Worm (Caenorhabditis elegans): Measurements from ENCODE around the gene nhr-164.

ce11 chrV:15264131-15264530, 28.6 kb upstream of the nhr-164 start, which contains the start of gene M01B2.12:
- TF ChIP-seq him-1 (tag; optimal IDR thresholded peaks at IDR 0.05): no peak
- no peak for TF ChIP-seq W03F9.2 (tag; optimal IDR thresholded peaks at IDR 0.05)
- no peak for TF ChIP-seq dao-5 (tag; optimal IDR thresholded peaks at IDR 0.05)

Data from whole organism, L4/young adult.